Worm (Caenorhabditis elegans) whole organism, late embryonic: ENCODE measurements around the gene ltah-1.1.

ENCODE experiments used
- ceh-34 ChIP-seq: sonication (generic microtip); optimal IDR thresholded peaks from 2 replicates; lab custom pipeline; 2016; ENCODE audit warnings: mild to moderate bottlenecking, missing genetic modification characterization, missing compliant biosample characterization
- fkh-10 ChIP-seq: fragments of 150-350 bp; optimal IDR thresholded peaks from 2 replicates; lab custom pipeline; 2014; ENCODE audit warnings: missing biosample characterization, missing genetic modification reagents, missing genetic modification characterization
- fkh-6 ChIP-seq: sonication (generic microtip); optimal IDR thresholded peaks from 2 replicates; lab custom pipeline; 2016; ENCODE audit warnings: missing genetic modification characterization, missing compliant biosample characterization
- hlh-6 ChIP-seq: sonication (generic microtip); optimal IDR thresholded peaks from 2 replicates; lab custom pipeline; 2016; ENCODE audit warnings: missing genotype, missing genetic modification characterization, missing compliant biosample characterization
- madf-2 ChIP-seq: sonication (generic microtip); optimal IDR thresholded peaks from 2 replicates; lab custom pipeline; 2017; ENCODE audit warnings: missing genetic modification characterization, missing compliant biosample characterization
- npax-4 ChIP-seq: sonication (generic microtip); optimal IDR thresholded peaks from 2 replicates; lab custom pipeline; 2016; ENCODE audit warnings: missing genetic modification characterization, missing compliant biosample characterization
- pha-4 ChIP-seq: fragments of 150-350 bp; optimal IDR thresholded peaks from 2 replicates; lab custom pipeline; 2018; ENCODE audit warnings: missing biosample characterization, missing genetic modification reagents, missing genetic modification characterization
- pros-1 ChIP-seq: fragments of 150-350 bp; optimal IDR thresholded peaks from 2 replicates; lab custom pipeline; 2014; ENCODE audit warnings: missing biosample characterization, missing genetic modification reagents, missing genetic modification characterization

ce11 chrIV:12244706-12245105 is 34.7 kb upstream of the ltah-1.1 start, which contains the start of gene sre-15:
- TF ChIP-seq npax-4 (tag; lab: Kevin White, UChicago) (no peak), fkh-6 (tag; lab: Kevin White, UChicago) (no peak), fkh-10 (no peak), ceh-34 (tag; lab: Kevin White, UChicago) (no peak), hlh-6 (tag; lab: Kevin White, UChicago) (no peak), pha-4 (tag; lab: Kevin White, UChicago) (no peak), pros-1 (tag; lab: Kevin White, UChicago) (no peak), madf-2 (no peak)
